Fruit fly (Drosophila melanogaster) whole organism, embryonic: ENCODE results near the gene spas.
A peak's percentile ranks its signal among the peaks of the same experiment; 100 is the strongest.

Source experiments
- Asciz ChIP-seq: fragments of 200-800 bp; sonication (Bioruptor generic); optimal IDR thresholded peaks from 2 replicates; lab custom pipeline; 2017; ENCODE audit warnings: missing biosample characterization, mild to moderate bottlenecking, missing genetic modification characterization, missing genetic modification reagents
- CG10462 ChIP-seq: fragments of 200-800 bp; sonication (Bioruptor generic); optimal IDR thresholded peaks from 2 replicates; lab custom pipeline; 2016; ENCODE audit warnings: missing biosample characterization, missing genetic modification characterization
- CG11085 ChIP-seq: fragments of 200-800 bp; sonication (Bioruptor generic); IDR thresholded peaks from 2 replicates; pipeline ENCODE4 v1.3.6; 2022; ENCODE audit warnings: missing biosample characterization, missing genetic modification characterization
- CG11093 ChIP-seq: fragments of 200-800 bp; sonication (Bioruptor generic); IDR thresholded peaks from 3 replicates; pipeline ENCODE4 v1.3.6; 2022; ENCODE audit warnings: missing biosample characterization, missing genetic modification characterization
- CG12104 ChIP-seq: fragments of 200-800 bp; sonication (Bioruptor generic); optimal IDR thresholded peaks from 3 replicates; lab custom pipeline; 2016; ENCODE audit warnings: missing biosample characterization, missing genetic modification characterization
- CG12219 ChIP-seq: fragments of 200-800 bp; sonication (Bioruptor generic); optimal IDR thresholded peaks from 3 replicates; lab custom pipeline; 2018; ENCODE audit warnings: missing biosample characterization, mild to moderate bottlenecking, missing genetic modification characterization
- CG12236 ChIP-seq: fragments of 200-800 bp; sonication (Bioruptor generic); optimal IDR thresholded peaks from 2 replicates; lab custom pipeline; 2016; ENCODE audit warnings: missing biosample characterization, missing genetic modification characterization
- CG12942 ChIP-seq: fragments of 200-800 bp; sonication (Bioruptor generic); optimal IDR thresholded peaks from 3 replicates; lab custom pipeline; 2016; ENCODE audit warnings: missing biosample characterization, missing genetic modification characterization
- CG13287 ChIP-seq: fragments of 200-800 bp; sonication (Bioruptor generic); IDR thresholded peaks from 2 replicates; pipeline ENCODE4 v1.3.6; 2022; ENCODE audit warnings: missing biosample characterization, missing genetic modification characterization; ENCODE audit not compliant: partially characterized antibody
- CG13624 ChIP-seq: fragments of 200-800 bp; sonication (Bioruptor generic); optimal IDR thresholded peaks from 2 replicates; lab custom pipeline; 2016; ENCODE audit warnings: missing biosample characterization, missing genetic modification characterization
- CG13894 ChIP-seq: fragments of 200-800 bp; sonication (Bioruptor generic); optimal IDR thresholded peaks from 3 replicates; lab custom pipeline; 2018; ENCODE audit warnings: missing biosample characterization, mild to moderate bottlenecking, missing genetic modification characterization, moderate library complexity
- CG18476 ChIP-seq: fragments of 200-800 bp; sonication (Bioruptor generic); optimal IDR thresholded peaks from 2 replicates; lab custom pipeline; 2016; ENCODE audit warnings: missing biosample characterization, mild to moderate bottlenecking, missing genetic modification characterization
- CG18599 ChIP-seq: fragments of 200-800 bp; sonication (Bioruptor generic); optimal IDR thresholded peaks from 3 replicates; lab custom pipeline; 2017; ENCODE audit warnings: missing biosample characterization, missing genetic modification characterization, mild to moderate bottlenecking, moderate library complexity, missing genetic modification reagents
- CG32532 ChIP-seq: fragments of 200-800 bp; sonication (Bioruptor generic); IDR thresholded peaks from 2 replicates; pipeline ENCODE4 v1.3.6; 2022; ENCODE audit warnings: missing biosample characterization, missing genetic modification characterization
- CG33557 ChIP-seq: fragments of 200-800 bp; sonication (Bioruptor generic); optimal IDR thresholded peaks from 2 replicates; lab custom pipeline; 2019; ENCODE audit warnings: missing biosample characterization, mild to moderate bottlenecking, missing genetic modification characterization, moderate library complexity
- CG3726 ChIP-seq: fragments of 200-800 bp; sonication (Bioruptor generic); IDR thresholded peaks from 3 replicates; pipeline ENCODE4, ENCODE4 v1.3.6; 2022; ENCODE audit warnings: missing biosample characterization, missing genetic modification characterization
- CG8089 ChIP-seq: fragments of 200-800 bp; sonication (Bioruptor generic); optimal IDR thresholded peaks from 3 replicates; lab custom pipeline; 2016; ENCODE audit warnings: missing biosample characterization, missing genetic modification characterization
- D ChIP-seq, 2 experiments: fragments of 200-800 bp in 1 of 2; fragments of >200 bp in 1 of 2; sonication (Bioruptor generic) in 1 of 2; optimal IDR thresholded peaks; 2 replicates in 1 of 2; 3 replicates in 1 of 2; lab custom pipeline; 2017; ENCODE audit warnings: mild to moderate bottlenecking in 1 of 2, missing biosample characterization in 1 of 2, missing genetic modification characterization in 1 of 2, missing genetic modification reagents in 1 of 2
- Deaf1 ChIP-seq: fragments of 200-800 bp; optimal IDR thresholded peaks from 3 replicates; lab custom pipeline; 2019; ENCODE audit warnings: missing biosample characterization, mild to moderate bottlenecking, missing genetic modification characterization, moderate library complexity
- Eip74EF ChIP-seq, 2 experiments: fragments of 200-800 bp in 1 of 2; fragments of >200 bp in 1 of 2; sonication (Bioruptor generic) in 1 of 2; optimal IDR thresholded peaks; 2 replicates each; lab custom pipeline; 2017 to 2019; ENCODE audit warnings: missing biosample characterization in 2 of 2, missing genetic modification characterization in 2 of 2, mild to moderate bottlenecking in 1 of 2, moderate library complexity in 1 of 2
- Ets65A ChIP-seq: fragments of 200-800 bp; sonication (Bioruptor generic); peaks from one replicate; lab custom pipeline; 2016; ENCODE audit warnings: missing biosample characterization, missing genetic modification characterization
- HLHmδ ChIP-seq: fragments of 200-800 bp; sonication (Bioruptor generic); optimal IDR thresholded peaks from 2 replicates; lab custom pipeline; 2018; ENCODE audit warnings: missing biosample characterization, mild to moderate bottlenecking, missing genetic modification characterization, moderate library complexity
- Hmx ChIP-seq: fragments of 200-800 bp; sonication (Bioruptor generic); optimal IDR thresholded peaks from 2 replicates; lab custom pipeline; 2016; ENCODE audit warnings: missing biosample characterization, missing genetic modification characterization
- Meics ChIP-seq: fragments of 200-800 bp; sonication (Bioruptor generic); optimal IDR thresholded peaks from 2 replicates; lab custom pipeline; 2017; ENCODE audit warnings: missing biosample characterization, mild to moderate bottlenecking, missing genetic modification characterization
- Mrtf ChIP-seq: fragments of 200-800 bp; sonication (Bioruptor generic); IDR thresholded peaks from 3 replicates; pipeline ENCODE4 v1.3.6; 2022; ENCODE audit warnings: missing biosample characterization, missing genetic modification characterization
- Side ChIP-seq: fragments of 200-800 bp; sonication (Bioruptor generic); optimal IDR thresholded peaks from 2 replicates; lab custom pipeline; 2016; ENCODE audit warnings: missing biosample characterization, missing genetic modification characterization
- Sox100B ChIP-seq: fragments of 200-800 bp; sonication (Bioruptor generic); optimal IDR thresholded peaks from 3 replicates; lab custom pipeline; 2018; ENCODE audit warnings: missing biosample characterization, mild to moderate bottlenecking, missing genetic modification characterization
- Sry-δ ChIP-seq: fragments of 200-800 bp; sonication (Bioruptor generic); optimal IDR thresholded peaks from 2 replicates; lab custom pipeline; 2016; ENCODE audit warnings: missing biosample characterization, missing genetic modification characterization
- Ssrp ChIP-seq: fragments of 200-800 bp; sonication (Bioruptor generic); optimal IDR thresholded peaks from 2 replicates; lab custom pipeline; 2018; ENCODE audit warnings: missing biosample characterization, mild to moderate bottlenecking, missing genetic modification characterization, moderate library complexity
- Trl ChIP-seq, 3 experiments: fragments of >200 bp in 2 of 3; fragments of 200-800 bp in 1 of 3; sonication (Bioruptor generic) in 1 of 3; optimal IDR thresholded peaks; 2 replicates in 1 of 3; 3 replicates in 2 of 3; lab custom pipeline; 2016 to 2017; ENCODE audit warnings: missing biosample characterization in 1 of 3, missing genetic modification characterization in 1 of 3
- Xbp1 ChIP-seq: fragments of 200-800 bp; sonication (Bioruptor generic); optimal IDR thresholded peaks from 3 replicates; lab custom pipeline; 2016; ENCODE audit warnings: missing biosample characterization, mild to moderate bottlenecking, missing genetic modification characterization
- ase ChIP-seq: fragments of 200-800 bp; sonication (Bioruptor generic); IDR thresholded peaks from 3 replicates; pipeline ENCODE4 v1.3.6; 2022; ENCODE audit warnings: missing biosample characterization, missing genetic modification characterization
- bowl ChIP-seq: fragments of 200-800 bp; sonication (Bioruptor generic); IDR thresholded peaks from 2 replicates; pipeline ENCODE4 v1.3.6; 2022; ENCODE audit warnings: missing biosample characterization, missing genetic modification characterization
- crp ChIP-seq, 2 experiments: fragments of 200-800 bp; sonication (Bioruptor generic); optimal IDR thresholded peaks; 2 replicates in 1 of 2; 3 replicates in 1 of 2; lab custom pipeline; 2017; ENCODE audit warnings: missing biosample characterization in 2 of 2, missing genetic modification characterization in 2 of 2, mild to moderate bottlenecking in 1 of 2, moderate library complexity in 1 of 2
- dimm ChIP-seq: fragments of 200-800 bp; sonication (Bioruptor generic); IDR thresholded peaks from 2 replicates; pipeline ENCODE4 v1.3.6; 2022; ENCODE audit warnings: missing biosample characterization, missing genetic modification characterization
- dpn ChIP-seq, 2 experiments: fragments of 200-800 bp; sonication (Bioruptor generic); optimal IDR thresholded peaks; 3 replicates each; lab custom pipeline; 2016; ENCODE audit warnings: missing biosample characterization in 2 of 2, missing genetic modification characterization in 2 of 2
- exex ChIP-seq: fragments of 200-800 bp; sonication (Bioruptor generic); optimal IDR thresholded peaks from 4 replicates; lab custom pipeline; 2018; ENCODE audit warnings: missing biosample characterization, mild to moderate bottlenecking, missing genetic modification characterization, moderate library complexity
- gcm ChIP-seq: fragments of 200-800 bp; sonication (Bioruptor generic); optimal IDR thresholded peaks from 2 replicates; lab custom pipeline; 2019; ENCODE audit warnings: missing biosample characterization, mild to moderate bottlenecking, missing genetic modification characterization, moderate library complexity
- grn ChIP-seq: fragments of 200-800 bp; sonication (Bioruptor generic); optimal IDR thresholded peaks from 3 replicates; lab custom pipeline; 2017; ENCODE audit warnings: missing biosample characterization, missing genetic modification characterization
- gro ChIP-seq: fragments of 200-800 bp; sonication (Bioruptor generic); optimal IDR thresholded peaks from 2 replicates; lab custom pipeline; 2016; ENCODE audit warnings: missing biosample characterization, missing genetic modification characterization
- hth ChIP-seq: fragments of >200 bp; optimal IDR thresholded peaks from 2 replicates; lab custom pipeline; 2017; ENCODE audit warnings: inconsistent platforms
- maf-S ChIP-seq: fragments of 200-800 bp; sonication (Bioruptor generic); optimal IDR thresholded peaks from 2 replicates; lab custom pipeline; 2016; ENCODE audit warnings: missing biosample characterization, missing genetic modification characterization
- ranshi ChIP-seq: fragments of 200-800 bp; sonication (Bioruptor generic); IDR thresholded peaks from 2 replicates; pipeline ENCODE4 v1.3.6; 2022; ENCODE audit warnings: missing biosample characterization, missing genetic modification characterization
- ro ChIP-seq: fragments of 200-800 bp; sonication (Bioruptor generic); IDR thresholded peaks from 2 replicates; pipeline ENCODE4 v1.3.6; 2022; ENCODE audit warnings: missing biosample characterization, missing genetic modification characterization
- schlank ChIP-seq: fragments of 200-800 bp; sonication (Bioruptor generic); optimal IDR thresholded peaks from 2 replicates; lab custom pipeline; 2018; ENCODE audit warnings: missing biosample characterization, mild to moderate bottlenecking, missing genetic modification characterization
- sob ChIP-seq: fragments of 200-800 bp; sonication (Bioruptor generic); IDR thresholded peaks from 2 replicates; pipeline ENCODE4 v1.3.6; 2022; ENCODE audit warnings: missing biosample characterization, missing genetic modification characterization
- tio ChIP-seq: fragments of 200-800 bp; sonication (Bioruptor generic); optimal IDR thresholded peaks from 2 replicates; lab custom pipeline; 2017; ENCODE audit warnings: missing biosample characterization, missing genetic modification characterization, inconsistent platforms
- trem ChIP-seq: fragments of 200-800 bp; optimal IDR thresholded peaks from 3 replicates; lab custom pipeline; 2019; ENCODE audit warnings: missing biosample characterization, mild to moderate bottlenecking, missing genetic modification characterization, moderate library complexity
- usp ChIP-seq: fragments of >200 bp; optimal IDR thresholded peaks from 2 replicates; lab custom pipeline; 2017; ENCODE audit warnings: missing biosample characterization, missing genetic modification characterization

The spas gene

DNA sequence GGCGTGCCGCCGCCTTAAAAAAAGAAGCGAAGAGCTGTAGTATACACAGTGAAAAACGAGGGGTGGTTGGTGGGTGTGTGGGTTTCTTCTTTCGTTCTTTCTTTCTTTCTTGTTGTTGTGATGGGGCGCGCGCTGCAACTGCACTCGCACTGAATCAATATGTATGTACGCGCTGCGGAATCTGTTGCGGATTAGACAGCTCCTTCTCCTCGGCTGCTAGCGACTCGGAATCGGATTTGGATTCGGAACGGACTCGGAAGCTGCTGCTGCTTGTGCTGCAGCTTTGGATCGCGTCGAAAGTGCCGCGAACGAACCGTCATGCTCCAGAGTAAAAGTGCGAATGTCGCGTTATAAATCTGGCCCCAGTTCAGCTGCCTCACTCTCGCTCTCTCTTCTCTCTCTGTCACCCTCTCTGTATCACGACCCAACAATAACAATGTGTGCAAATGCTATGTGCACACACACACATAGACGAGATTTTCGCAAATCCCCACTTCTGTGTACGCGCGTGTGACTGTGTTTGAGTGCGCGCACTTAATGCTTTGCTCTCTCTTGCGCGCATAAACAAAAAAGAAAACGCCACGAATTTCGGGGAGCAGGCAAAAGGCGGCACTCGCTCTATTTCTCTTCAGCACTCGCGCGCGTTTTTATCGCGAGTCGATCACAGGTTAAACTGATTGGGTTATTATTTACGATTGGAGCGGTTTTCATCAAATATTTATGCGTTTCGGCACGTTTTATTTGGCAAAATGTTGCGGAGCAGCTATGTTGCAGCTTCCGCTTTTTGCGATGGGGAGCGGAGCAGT is 6.8 kb upstream of the spas start (continued):
- no peak for TF ChIP-seq gcm (GFP tag; lab: Kevin White, UChicago)
- TF ChIP-seq CG33557 (GFP tag; lab: Kevin White, UChicago), result no peak
- TF ChIP-seq tio (GFP tag; lab: Kevin White, UChicago), result no peak
- peak; percentile 34 for TF ChIP-seq CG13894 (tag; lab: Kevin White, UChicago)
- no peak for TF ChIP-seq usp
- TF ChIP-seq dimm (GFP tag; lab: Robert Waterston, UW), result no peak
- TF ChIP-seq Trl (optimal IDR thresholded peaks at IDR 0.05; lab: Kevin White, UChicago), result peak; percentile 77 to 92
- TF ChIP-seq Trl (GFP tag; optimal IDR thresholded peaks at IDR 0.05; lab: Kevin White, UChicago), result peak; percentile 12
- no peak for TF ChIP-seq Mrtf (GFP tag; lab: Robert Waterston, UW)
- TF ChIP-seq maf-S, result no peak
- TF ChIP-seq gro (GFP tag; lab: Kevin White, UChicago), result no peak
- TF ChIP-seq Meics (GFP tag; lab: Kevin White, UChicago), result peak; percentile 9
- TF ChIP-seq CG12219 (GFP tag; lab: Kevin White, UChicago), result no peak
- TF ChIP-seq Ssrp (tag; lab: Kevin White, UChicago), result no peak
- TF ChIP-seq CG18599 (GFP tag; lab: Kevin White, UChicago), result no peak
- no peak for TF ChIP-seq Asciz (GFP tag; lab: Kevin White, UChicago)
- TF ChIP-seq exex (tag; lab: Kevin White, UChicago), result no peak
- no peak for TF ChIP-seq ro (GFP tag; lab: Robert Waterston, UW)
- no peak for TF ChIP-seq Hmx (GFP tag; lab: Kevin White, UChicago)
- TF ChIP-seq CG32532 (GFP tag; lab: Robert Waterston, UW), result peak; percentile 52; the same call in 1 of the 2 replicates
- no peak for TF ChIP-seq ranshi
- TF ChIP-seq CG3726 (GFP tag; lab: Robert Waterston, UW), result no peak
- no peak for TF ChIP-seq CG11093 (GFP tag; lab: Robert Waterston, UW)
- peak in 1 of 2 experiments; percentile 57 for TF ChIP-seq Eip74EF (GFP tag; optimal IDR thresholded peaks at IDR 0.05; lab: Kevin White, UChicago)
- no peak for TF ChIP-seq bowl (GFP tag; lab: Robert Waterston, UW)
- no peak for TF ChIP-seq CG13624 (GFP tag; lab: Kevin White, UChicago)
- no peak for TF ChIP-seq CG10462 (GFP tag; lab: Kevin White, UChicago)
- TF ChIP-seq Xbp1 (GFP tag; lab: Kevin White, UChicago), result no peak
- no peak for TF ChIP-seq trem (tag; lab: Kevin White, UChicago)
- no peak; the same call in 1 of the 2 replicates for TF ChIP-seq CG13287
- no peak for TF ChIP-seq Sry-δ (GFP tag; lab: Kevin White, UChicago)
- no peak for TF ChIP-seq Ets65A (GFP tag; lab: Kevin White, UChicago)
- TF ChIP-seq dpn (GFP tag; optimal IDR thresholded peaks at IDR 0.05; lab: Kevin White, UChicago), result peak in 1 of 2 experiments; percentile 3
- no peak for TF ChIP-seq hth (lab: Kevin White, UChicago)
- no peak for TF ChIP-seq crp (GFP tag; optimal IDR thresholded peaks at IDR 0.05; lab: Kevin White, UChicago)
- TF ChIP-seq grn (GFP tag; lab: Kevin White, UChicago), result no peak
- TF ChIP-seq Deaf1, result peak; percentile 90
- no peak for TF ChIP-seq CG12104 (GFP tag; lab: Kevin White, UChicago)
- TF ChIP-seq Side (GFP tag; lab: Kevin White, UChicago), result no peak
- TF ChIP-seq HLHmδ (GFP tag; lab: Kevin White, UChicago), result no peak
- no peak for TF ChIP-seq CG12942 (GFP tag; lab: Kevin White, UChicago)
- TF ChIP-seq schlank (tag; lab: Kevin White, UChicago), result no peak
- no peak for TF ChIP-seq CG8089 (GFP tag; lab: Kevin White, UChicago)
- no peak for TF ChIP-seq CG11085 (GFP tag; lab: Robert Waterston, UW)
- no peak for TF ChIP-seq CG18476 (GFP tag; lab: Kevin White, UChicago)
- TF ChIP-seq Sox100B (GFP tag; lab: Kevin White, UChicago), result no peak
- peak; percentile 27 for TF ChIP-seq D (optimal IDR thresholded peaks at IDR 0.05; lab: Kevin White, UChicago)
- no peak for TF ChIP-seq D (GFP tag; optimal IDR thresholded peaks at IDR 0.05; lab: Kevin White, UChicago)
- TF ChIP-seq sob (GFP tag; lab: Robert Waterston, UW), result peak; percentile 41; the same call in 1 of the 2 replicates
- TF ChIP-seq CG12236 (GFP tag; lab: Kevin White, UChicago), result no peak
- TF ChIP-seq ase (GFP tag; lab: Robert Waterston, UW), result no peak
